Fruit fly (Drosophila melanogaster): ENCODE measurements around the gene CG9525.
A peak's percentile ranks its signal among the peaks of the same experiment; 100 is the strongest.

The CG9525 gene

dm6 chr2L:8993650-8994441 lies 31.7 kb upstream of the CG9525 start, which contains the start of gene CG17906:
Gene CG17906 (plus strand): TSS chr2L:8994391.
- TF ChIP-seq Hr96 (GFP tag; optimal IDR thresholded peaks at IDR 0.05) = no peak
- no peak for TF ChIP-seq Mnt (GFP tag; optimal IDR thresholded peaks at IDR 0.05)
- TF ChIP-seq cnc (optimal IDR thresholded peaks at IDR 0.05) = no peak
- TF ChIP-seq CG7101 (tag; optimal IDR thresholded peaks at IDR 0.05) = no peak
- TF ChIP-seq cic (GFP tag; optimal IDR thresholded peaks at IDR 0.05) = no peak
- TF ChIP-seq CG33017 (tag; optimal IDR thresholded peaks at IDR 0.05) = no peak
- TF ChIP-seq Crg-1 (GFP tag; optimal IDR thresholded peaks at IDR 0.05) = no peak
- TF ChIP-seq bab1 (GFP tag; optimal IDR thresholded peaks at IDR 0.05) = no peak
- no peak for TF ChIP-seq Clk (GFP tag; optimal IDR thresholded peaks at IDR 0.05)
- TF ChIP-seq CG11617 (GFP tag; optimal IDR thresholded peaks at IDR 0.05) = no peak
- no peak for TF ChIP-seq CG1620 (GFP tag; optimal IDR thresholded peaks at IDR 0.05)
- TF ChIP-seq tj (GFP tag; optimal IDR thresholded peaks at IDR 0.05) = no peak
- TF ChIP-seq ovo (GFP tag; optimal IDR thresholded peaks at IDR 0.05) = no peak
- TF ChIP-seq CG5204 (GFP tag; optimal IDR thresholded peaks at IDR 0.05) = no peak
- TF ChIP-seq CG7045 (GFP tag; optimal IDR thresholded peaks at IDR 0.05) = no peak
- TF ChIP-seq CG12768 (GFP tag; optimal IDR thresholded peaks at IDR 0.05) = no peak
- TF ChIP-seq toe (GFP tag; optimal IDR thresholded peaks at IDR 0.05) = no peak

- TF ChIP-seq Mnt (GFP tag; optimal IDR thresholded peaks at IDR 0.05) (peak; percentile 56), CG12768 (GFP tag; optimal IDR thresholded peaks at IDR 0.05) (no peak), bab1 (GFP tag; optimal IDR thresholded peaks at IDR 0.05) (no peak), cic (GFP tag; optimal IDR thresholded peaks at IDR 0.05) (peak; percentile 36)
Measured at dm6 chr2L:8991583-8991982, 29.4 kb upstream of the CG9525 start, which contains the start of gene CG9555. Gene CG9555 (plus strand): TSS chr2L:8991735.

dm6 chr2L:8989037-8989591 lies 27.0 kb upstream of the CG9525 start, which contains the start of gene rost:
Gene rost (minus strand): TSS chr2L:8989539.
- TF ChIP-seq tj (GFP tag; optimal IDR thresholded peaks at IDR 0.05) = peak; percentile 39
- no peak for TF ChIP-seq CG14711 (tag; optimal IDR thresholded peaks at IDR 0.05)
- no peak for TF ChIP-seq Crg-1 (GFP tag; optimal IDR thresholded peaks at IDR 0.05)
- TF ChIP-seq CG11617 (GFP tag; optimal IDR thresholded peaks at IDR 0.05) = no peak
- TF ChIP-seq CG1620 (GFP tag; optimal IDR thresholded peaks at IDR 0.05) = no peak
- peak; percentile 59 for TF ChIP-seq pad (GFP tag; optimal IDR thresholded peaks at IDR 0.05)
- no peak for TF ChIP-seq Clk (GFP tag; optimal IDR thresholded peaks at IDR 0.05)
- no peak for TF ChIP-seq toe (GFP tag; optimal IDR thresholded peaks at IDR 0.05)
- TF ChIP-seq CG7101 (tag; optimal IDR thresholded peaks at IDR 0.05) = no peak
- TF ChIP-seq kay (GFP tag; ENCODE audit: borderline replicate concordance) = peak; percentile 10
- peak; percentile 83 for TF ChIP-seq Mnt (GFP tag; optimal IDR thresholded peaks at IDR 0.05)
- TF ChIP-seq bab1 (GFP tag; optimal IDR thresholded peaks at IDR 0.05) = no peak
- TF ChIP-seq Hr96 (GFP tag; optimal IDR thresholded peaks at IDR 0.05) = no peak
- TF ChIP-seq CG7045 (GFP tag; optimal IDR thresholded peaks at IDR 0.05) = no peak
- no peak for TF ChIP-seq CG5204 (GFP tag; optimal IDR thresholded peaks at IDR 0.05)
- no peak for TF ChIP-seq CG33017 (tag; optimal IDR thresholded peaks at IDR 0.05)
- TF ChIP-seq ovo (GFP tag; optimal IDR thresholded peaks at IDR 0.05) = peak; percentile 80

dm6 chr2L:8987251-8987937 lies 25.2 kb upstream of the CG9525 start:
- TF ChIP-seq CG14711 (tag; optimal IDR thresholded peaks at IDR 0.05) (no peak), ovo (GFP tag; optimal IDR thresholded peaks at IDR 0.05) (no peak), cic (GFP tag; optimal IDR thresholded peaks at IDR 0.05) (peak; percentile 7), Hr96 (GFP tag; optimal IDR thresholded peaks at IDR 0.05) (no peak), CG11617 (GFP tag; optimal IDR thresholded peaks at IDR 0.05) (no peak), CG12768 (GFP tag; optimal IDR thresholded peaks at IDR 0.05) (no peak), kay (GFP tag; ENCODE audit: borderline replicate concordance) (peak; percentile 77)

dm6 chr2L:8984614-8985318 lies 22.6 kb upstream of the CG9525 start, which contains the start of gene CG13101:
Gene CG13101 (minus strand): TSS chr2L:8984872.
- TF ChIP-seq Clk (GFP tag; optimal IDR thresholded peaks at IDR 0.05) = no peak
- TF ChIP-seq Hr96 (GFP tag; optimal IDR thresholded peaks at IDR 0.05) = no peak
- peak; percentile 52 for TF ChIP-seq CG7045 (GFP tag; optimal IDR thresholded peaks at IDR 0.05)
- peak; percentile 89 for TF ChIP-seq bab1 (GFP tag; optimal IDR thresholded peaks at IDR 0.05)
- peak; percentile 64 for TF ChIP-seq CG11617 (GFP tag; optimal IDR thresholded peaks at IDR 0.05)
- TF ChIP-seq CG5204 (GFP tag; optimal IDR thresholded peaks at IDR 0.05) = peak; percentile 53
- peak; percentile 79 for TF ChIP-seq CG14711 (tag; optimal IDR thresholded peaks at IDR 0.05)
- peak; percentile 84 for TF ChIP-seq CG7101 (tag; optimal IDR thresholded peaks at IDR 0.05)
- peak; percentile 63 for TF ChIP-seq CG33017 (tag; optimal IDR thresholded peaks at IDR 0.05)
- no peak for TF ChIP-seq kay (GFP tag; ENCODE audit: borderline replicate concordance)
- no peak for TF ChIP-seq cic (GFP tag; optimal IDR thresholded peaks at IDR 0.05)
- TF ChIP-seq pad (GFP tag; optimal IDR thresholded peaks at IDR 0.05) = peak; percentile 42
- TF ChIP-seq Mnt (GFP tag; optimal IDR thresholded peaks at IDR 0.05) = peak; percentile 54
- TF ChIP-seq CG12768 (GFP tag; optimal IDR thresholded peaks at IDR 0.05) = peak; percentile 31
- TF ChIP-seq cnc (optimal IDR thresholded peaks at IDR 0.05) = no peak
- TF ChIP-seq Crg-1 (GFP tag; optimal IDR thresholded peaks at IDR 0.05) = peak; percentile 63
- peak; percentile 46 for TF ChIP-seq CG1620 (GFP tag; optimal IDR thresholded peaks at IDR 0.05)
- peak; percentile 73 for TF ChIP-seq ovo (GFP tag; optimal IDR thresholded peaks at IDR 0.05)
- peak; percentile 57 for TF ChIP-seq tj (GFP tag; optimal IDR thresholded peaks at IDR 0.05)
- no peak for TF ChIP-seq toe (GFP tag; optimal IDR thresholded peaks at IDR 0.05)
